Worm (Caenorhabditis elegans) whole organism, L4 larva: ENCODE data around the gene F13E9.9.

Source experiments
- D1046.2 ChIP-seq: fragments of 200-800 bp; sonication (Bioruptor generic); IDR thresholded peaks from 2 replicates; pipeline ENCODE4 v1.3.6; 2022; ENCODE audit warnings: missing genetic modification characterization, missing compliant biosample characterization
- F26F4.8 ChIP-seq: fragments of 200-800 bp; sonication (Bioruptor generic); conservative IDR thresholded peaks from 2 replicates; pipeline ENCODE4 v1.3.6; 2022; ENCODE audit warnings: missing genetic modification characterization, missing compliant biosample characterization
- F37D6.2 ChIP-seq: sonication (generic microtip); optimal IDR thresholded peaks from 2 replicates; lab custom pipeline; 2016; ENCODE audit warnings: mild to moderate bottlenecking, missing genetic modification characterization, missing compliant biosample characterization
- R02D3.7 ChIP-seq: fragments of 150-350 bp; sonication (generic microtip); optimal IDR thresholded peaks from 3 replicates; lab custom pipeline; 2014; ENCODE audit warnings: missing biosample characterization, missing genetic modification characterization
- Y5F2A.4 ChIP-seq: fragments of 200-800 bp; sonication (Bioruptor generic); optimal IDR thresholded peaks from 2 replicates; lab custom pipeline; 2018; ENCODE audit warnings: mild to moderate bottlenecking, missing genetic modification characterization, missing compliant biosample characterization
- ZK337.2 ChIP-seq: fragments of 200-800 bp; sonication (Bioruptor generic); IDR thresholded peaks from 2 replicates; pipeline ENCODE4 v1.3.6; 2022; ENCODE audit warnings: missing genetic modification reagents, missing genetic modification characterization, missing compliant biosample characterization
- attf-4 ChIP-seq: sonication (generic microtip); optimal IDR thresholded peaks from 3 replicates; lab custom pipeline; 2017; ENCODE audit warnings: missing biosample characterization, missing genetic modification characterization
- cey-2 ChIP-seq: sonication (generic microtip); optimal IDR thresholded peaks from 3 replicates; lab custom pipeline; 2017; ENCODE audit warnings: missing genetic modification characterization, mild to moderate bottlenecking, missing compliant biosample characterization, antibody characterized with exemption, borderline replicate concordance; ENCODE audit not compliant: insufficient read depth
- daf-8 ChIP-seq: fragments of 200-800 bp; sonication (Bioruptor generic); IDR thresholded peaks from 2 replicates; pipeline ENCODE4 v1.3.6; 2022; ENCODE audit warnings: missing genetic modification characterization, missing compliant biosample characterization
- dmd-6 ChIP-seq: fragments of 200-800 bp; sonication (Bioruptor generic); IDR thresholded peaks from 2 replicates; pipeline ENCODE4 v1.3.6; 2022; ENCODE audit warnings: missing genetic modification reagents, missing genetic modification characterization, missing compliant biosample characterization
- dmd-8 ChIP-seq: fragments of 200-800 bp; sonication (Bioruptor generic); IDR thresholded peaks from 2 replicates; pipeline ENCODE4 v1.3.6; 2022; ENCODE audit warnings: missing genetic modification characterization, missing compliant biosample characterization
- dpl-1 ChIP-seq: fragments of 150-350 bp; optimal IDR thresholded peaks from 2 replicates; lab custom pipeline; 2014; ENCODE audit warnings: missing biosample characterization, missing genetic modification reagents, missing genetic modification characterization
- duxl-1 ChIP-seq: sonication (generic microtip); optimal IDR thresholded peaks from 2 replicates; lab custom pipeline; 2016; ENCODE audit warnings: mild to moderate bottlenecking, missing genetic modification characterization, moderate library complexity, missing compliant biosample characterization; ENCODE audit not compliant: poor library complexity
- dve-1 ChIP-seq: sonication (generic microtip); optimal IDR thresholded peaks from 2 replicates; lab custom pipeline; 2017; ENCODE audit warnings: antibody characterized with exemption, mild to moderate bottlenecking, missing genetic modification characterization, missing compliant biosample characterization; ENCODE audit not compliant: insufficient read depth
- fkh-10 ChIP-seq: fragments of 150-350 bp; optimal IDR thresholded peaks from 2 replicates; lab custom pipeline; 2014; ENCODE audit warnings: missing biosample characterization, missing genetic modification reagents, missing genetic modification characterization
- gei-8 ChIP-seq: fragments of 200-800 bp; sonication (Bioruptor generic); optimal IDR thresholded peaks from 2 replicates; lab custom pipeline; 2018; ENCODE audit warnings: mild to moderate bottlenecking, missing genetic modification characterization, missing compliant biosample characterization
- hif-1 ChIP-seq, 2 experiments: sonication (generic microtip); optimal IDR thresholded peaks; 2 replicates each; lab custom pipeline; 2016 to 2017; ENCODE audit warnings: missing compliant biosample characterization in 2 of 2, missing genetic modification characterization in 2 of 2, missing genetic modification reagents in 2 of 2, missing genotype in 2 of 2, mild to moderate bottlenecking in 1 of 2
- hlh-11 ChIP-seq: fragments of 200-800 bp; sonication (Bioruptor generic); optimal IDR thresholded peaks from 2 replicates; lab custom pipeline; 2018; ENCODE audit warnings: mild to moderate bottlenecking, missing genetic modification characterization, missing compliant biosample characterization
- lim-7 ChIP-seq: fragments of 200-800 bp; sonication (Bioruptor generic); IDR thresholded peaks from 2 replicates; pipeline ENCODE4 v1.3.6; 2022; ENCODE audit warnings: missing genetic modification characterization, missing compliant biosample characterization
- lin-13 ChIP-seq: fragments of 150-350 bp; optimal IDR thresholded peaks from 2 replicates; lab custom pipeline; 2014; ENCODE audit warnings: missing biosample characterization, missing genetic modification reagents, missing genetic modification characterization
- lin-38 ChIP-seq: fragments of 200-800 bp; sonication (Bioruptor generic); IDR thresholded peaks from 2 replicates; pipeline ENCODE4 v1.3.6; 2022; ENCODE audit warnings: missing genetic modification reagents, missing genetic modification characterization, missing compliant biosample characterization
- lsy-2 ChIP-seq, 2 experiments: fragments of 150-350 bp in 1 of 2; sonication (generic microtip) in 1 of 2; optimal IDR thresholded peaks; 2 replicates each; lab custom pipeline; 2014 to 2017; ENCODE audit warnings: missing biosample characterization in 2 of 2, missing genetic modification characterization in 2 of 2
- madf-5 ChIP-seq, 2 experiments: fragments of 200-800 bp; sonication (Bioruptor generic); IDR thresholded peaks; 2 replicates each; pipeline ENCODE4 v1.3.6; 2022; ENCODE audit warnings: missing compliant biosample characterization in 2 of 2, missing genetic modification characterization in 2 of 2
- mep-1 ChIP-seq: fragments of 150-350 bp; sonication (generic microtip); optimal IDR thresholded peaks from 3 replicates; lab custom pipeline; 2014; ENCODE audit warnings: missing biosample characterization, missing genetic modification characterization
- mes-2 ChIP-seq: sonication (generic microtip); optimal IDR thresholded peaks from 2 replicates; lab custom pipeline; 2016; ENCODE audit warnings: missing genotype, mild to moderate bottlenecking, missing genetic modification characterization, missing compliant biosample characterization; ENCODE audit not compliant: poor library complexity, severe bottlenecking
- mxl-3 ChIP-seq: fragments of 200-800 bp; sonication (Bioruptor generic); optimal IDR thresholded peaks from 2 replicates; lab custom pipeline; 2018; ENCODE audit warnings: mild to moderate bottlenecking, missing genetic modification characterization, missing compliant biosample characterization
- nhr-10 ChIP-seq: fragments of 150-350 bp; optimal IDR thresholded peaks from 2 replicates; lab custom pipeline; 2014; ENCODE audit warnings: missing biosample characterization, missing genetic modification characterization
- nhr-25 ChIP-seq: sonication (generic microtip); optimal IDR thresholded peaks from 2 replicates; lab custom pipeline; 2017; ENCODE audit warnings: missing genetic modification characterization, mild to moderate bottlenecking, missing compliant biosample characterization, antibody characterized with exemption, moderate library complexity, borderline replicate concordance; ENCODE audit not compliant: insufficient read depth
- nhr-28 ChIP-seq: fragments of 150-350 bp; optimal IDR thresholded peaks from 2 replicates; lab custom pipeline; 2014; ENCODE audit warnings: missing biosample characterization, missing genetic modification characterization
- nhr-41 ChIP-seq: fragments of 200-800 bp; sonication (Bioruptor generic); IDR thresholded peaks from 2 replicates; pipeline ENCODE4 v1.3.6; 2022; ENCODE audit warnings: missing genetic modification reagents, missing genetic modification characterization, missing compliant biosample characterization
- nhr-42 ChIP-seq: fragments of 200-800 bp; sonication (Bioruptor generic); IDR thresholded peaks from 2 replicates; pipeline ENCODE4 v1.3.6; 2022; ENCODE audit warnings: missing genetic modification characterization, missing compliant biosample characterization
- nhr-48 ChIP-seq: sonication (generic microtip); optimal IDR thresholded peaks from 2 replicates; lab custom pipeline; 2016; ENCODE audit warnings: mild to moderate bottlenecking, missing genetic modification characterization, missing compliant biosample characterization
- nhr-6 ChIP-seq: fragments of 150-350 bp; optimal IDR thresholded peaks from 2 replicates; lab custom pipeline; 2014; ENCODE audit warnings: missing biosample characterization, missing genetic modification characterization
- nhr-77 ChIP-seq: fragments of 150-350 bp; optimal IDR thresholded peaks from 2 replicates; lab custom pipeline; 2014; ENCODE audit warnings: missing biosample characterization, missing genetic modification characterization
- pha-4 ChIP-seq, 2 experiments: fragments of 150-350 bp in 1 of 2; fragments of 200-800 bp in 1 of 2; sonication (Bioruptor generic) in 1 of 2; IDR thresholded peaks in 1 of 2; optimal IDR thresholded peaks in 1 of 2; 2 replicates each; pipeline versions ENCODE4 v1.3.6 to Lab custom; 2014 to 2022; ENCODE audit warnings: missing genetic modification characterization in 2 of 2, missing genetic modification reagents in 2 of 2, missing biosample characterization in 1 of 2, missing compliant biosample characterization in 1 of 2
- php-3 ChIP-seq: fragments of 200-800 bp; sonication (Bioruptor generic); IDR thresholded peaks from 2 replicates; pipeline ENCODE4 v1.3.6; 2022; ENCODE audit warnings: missing genetic modification reagents, missing genetic modification characterization, missing compliant biosample characterization
- pqm-1 ChIP-seq: sonication (generic microtip); optimal IDR thresholded peaks from 2 replicates; lab custom pipeline; 2017; ENCODE audit warnings: missing biosample characterization, missing genetic modification characterization
- sdz-12 ChIP-seq: fragments of 200-800 bp; sonication (Bioruptor generic); optimal IDR thresholded peaks from 2 replicates; lab custom pipeline; 2018; ENCODE audit warnings: mild to moderate bottlenecking, missing genetic modification characterization, missing compliant biosample characterization
- set-16 ChIP-seq: fragments of 200-800 bp; sonication (Bioruptor generic); IDR thresholded peaks from 2 replicates; pipeline ENCODE4 v1.3.6; 2022; ENCODE audit warnings: missing genetic modification reagents, missing genetic modification characterization, missing compliant biosample characterization
- tag-97 ChIP-seq: fragments of 200-800 bp; sonication (Bioruptor generic); IDR thresholded peaks from 2 replicates; pipeline ENCODE4 v1.3.6; 2022; ENCODE audit warnings: missing genetic modification characterization, missing compliant biosample characterization
- unc-130 ChIP-seq: sonication (generic microtip); optimal IDR thresholded peaks from 2 replicates; lab custom pipeline; 2016; ENCODE audit warnings: missing genetic modification reagents, missing genetic modification characterization, missing compliant biosample characterization
- vab-7 ChIP-seq: fragments of 200-800 bp; sonication (Bioruptor generic); IDR thresholded peaks from 2 replicates; pipeline ENCODE4 v1.3.6; 2022; ENCODE audit warnings: missing genetic modification reagents, missing genetic modification characterization, missing compliant biosample characterization
- zfp-2 ChIP-seq: sonication (generic microtip); optimal IDR thresholded peaks from 2 replicates; lab custom pipeline; 2016; ENCODE audit warnings: mild to moderate bottlenecking, missing genetic modification characterization, missing compliant biosample characterization

F13E9.9 gene

ce11 chrIV:10864031-10864430 is 35.0 kb downstream of the F13E9.9 start, which contains the start of gene nish-1:
nish-1 (plus strand) TSS chrIV:10864331.
- TF ChIP-seq Y5F2A.4 (GFP tag; lab: Kevin White, UChicago): no peak
- TF ChIP-seq cey-2 (tag; lab: Kevin White, UChicago): no peak
- no peak for TF ChIP-seq nhr-25 (tag; lab: Kevin White, UChicago)
- no peak for TF ChIP-seq dve-1 (tag; lab: Kevin White, UChicago)
- no peak for TF ChIP-seq ZK337.2 (GFP tag; lab: Robert Waterston, UW)
- TF ChIP-seq duxl-1 (tag; lab: Kevin White, UChicago): no peak
- no peak for TF ChIP-seq zfp-2 (tag; lab: Kevin White, UChicago)
- no peak for TF ChIP-seq lsy-2 (tag; optimal IDR thresholded peaks at IDR 0.05; lab: Kevin White, UChicago)
- TF ChIP-seq lin-38 (GFP tag; lab: Robert Waterston, UW): no peak
- TF ChIP-seq nhr-42 (GFP tag; lab: Robert Waterston, UW): no peak
- TF ChIP-seq nhr-6 (tag; lab: Kevin White, UChicago): no peak
- no peak for TF ChIP-seq pqm-1 (tag; lab: Kevin White, UChicago)
- no peak for TF ChIP-seq hlh-11 (tag; lab: Kevin White, UChicago)
- TF ChIP-seq tag-97 (GFP tag; lab: Robert Waterston, UW): no peak
- TF ChIP-seq attf-4 (tag; lab: Kevin White, UChicago): no peak

- TF ChIP-seq lin-13 (GFP tag; lab: Kevin White, UChicago): no peak
- no peak for TF ChIP-seq R02D3.7 (tag; lab: Kevin White, UChicago)
- TF ChIP-seq gei-8 (GFP tag; lab: Kevin White, UChicago): no peak
- TF ChIP-seq set-16 (GFP tag; lab: Robert Waterston, UW): no peak
- TF ChIP-seq php-3: no peak
- no peak for TF ChIP-seq F26F4.8
- TF ChIP-seq fkh-10 (GFP tag; lab: Kevin White, UChicago): no peak
- no peak for TF ChIP-seq hlh-11 (tag; lab: Kevin White, UChicago)
- TF ChIP-seq nhr-10 (tag; lab: Kevin White, UChicago): no peak
- no peak for TF ChIP-seq vab-7 (GFP tag; lab: Robert Waterston, UW)
- TF ChIP-seq hif-1 (tag; optimal IDR thresholded peaks at IDR 0.05; lab: Kevin White, UChicago): no peak
- no peak for TF ChIP-seq madf-5 (GFP tag; IDR thresholded peaks at IDR 0.05; lab: Robert Waterston, UW)
- TF ChIP-seq D1046.2 (GFP tag; lab: Robert Waterston, UW): no peak
- no peak for TF ChIP-seq sdz-12 (GFP tag; lab: Kevin White, UChicago)
- TF ChIP-seq, all 104 proteins: peak for 0
Measured at ce11 chrIV:10861102-10861501, 37.9 kb downstream of the F13E9.9 start, which contains the start of gene rbm-22. rbm-22 (plus strand) TSS chrIV:10861402.

- TF ChIP-seq dmd-6 (GFP tag; lab: Robert Waterston, UW): peak; percentile 71; the same call in 1 of the 2 replicates
- TF ChIP-seq nhr-48: no peak
- TF ChIP-seq nhr-77 (tag; lab: Kevin White, UChicago): peak; percentile 74
- TF ChIP-seq mes-2 (tag; lab: Kevin White, UChicago): peak; percentile 51
- peak; percentile 34 for TF ChIP-seq mep-1 (tag; lab: Kevin White, UChicago)
- TF ChIP-seq unc-130 (GFP tag; lab: Kevin White, UChicago): no peak
- TF ChIP-seq sdz-12 (GFP tag; lab: Kevin White, UChicago): no peak
- TF ChIP-seq nhr-41 (GFP tag; lab: Robert Waterston, UW): no peak
- no peak for TF ChIP-seq ZK337.2 (GFP tag; lab: Robert Waterston, UW)
- no peak for TF ChIP-seq pha-4 (GFP tag; IDR thresholded peaks at IDR 0.05; lab: Robert Waterston, UW)
- TF ChIP-seq pha-4 (tag; optimal IDR thresholded peaks at IDR 0.05; lab: Kevin White, UChicago): no peak
- no peak for TF ChIP-seq hif-1 (tag; optimal IDR thresholded peaks at IDR 0.05; lab: Kevin White, UChicago)
- peak; percentile 76 for TF ChIP-seq pqm-1 (tag; lab: Kevin White, UChicago)
- peak; percentile 98 for TF ChIP-seq mxl-3 (GFP tag; lab: Kevin White, UChicago)
- TF ChIP-seq attf-4 (tag; lab: Kevin White, UChicago): no peak
- TF ChIP-seq nhr-28: peak; percentile 76
- TF ChIP-seq dmd-8 (GFP tag; lab: Robert Waterston, UW): no peak
- no peak for TF ChIP-seq nhr-25 (tag; lab: Kevin White, UChicago)
- TF ChIP-seq lin-13 (GFP tag; lab: Kevin White, UChicago): no peak
- TF ChIP-seq F37D6.2 (tag; lab: Kevin White, UChicago): no peak
- no peak for TF ChIP-seq duxl-1 (tag; lab: Kevin White, UChicago)
- peak; percentile 24 for TF ChIP-seq nhr-6 (tag; lab: Kevin White, UChicago)
- TF ChIP-seq hlh-11 (tag; lab: Kevin White, UChicago): peak; percentile 52
- no peak for TF ChIP-seq dpl-1
- no peak for TF ChIP-seq daf-8 (GFP tag; lab: Robert Waterston, UW)
- no peak for TF ChIP-seq lim-7 (GFP tag; lab: Robert Waterston, UW)
Measured at ce11 chrIV:10858300-10859016, 40.5 kb downstream of the F13E9.9 start, which contains the start of the genes T11G6.2 and hars-1. T11G6.2 (minus strand) TSS chrIV:10858496. hars-1 (plus strand) TSS chrIV:10858957.
